Fruit fly (Drosophila melanogaster): Measurements from ENCODE around the gene Or2a.

DNA sequence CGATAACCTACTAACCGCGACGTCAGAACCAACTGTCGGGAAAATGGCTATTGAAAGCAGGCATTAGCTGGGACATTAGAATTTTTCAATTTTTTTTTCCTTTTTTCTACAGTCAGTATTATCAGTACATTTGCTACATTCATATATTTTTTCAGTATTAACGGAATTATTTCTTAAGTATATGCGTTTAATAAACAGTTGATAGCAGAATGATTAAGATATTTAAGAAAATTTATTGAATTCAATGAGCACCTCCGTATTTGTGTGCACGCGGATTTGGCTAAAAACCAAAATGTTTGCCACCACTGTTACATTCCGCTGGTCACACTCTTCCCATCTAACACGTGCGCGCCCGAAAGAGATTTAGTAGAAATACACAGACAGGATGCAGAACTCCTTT lies 16.5 kb downstream of the Or2a start, which contains the start of the genes temp and CG3071:
- TF ChIP-seq Pif1A (GFP tag; optimal IDR thresholded peaks at IDR 0.05) (peak; percentile 26), CG10348 (GFP tag; IDR thresholded peaks at IDR 0.05) (no peak), CG32121 (GFP tag; IDR thresholded peaks at IDR 0.05) (no peak), CG15710 (tag; optimal IDR thresholded peaks at IDR 0.05) (peak; percentile 56), CG12605 (GFP tag; IDR thresholded peaks at IDR 0.05) (no peak), Snoo (tag; optimal IDR thresholded peaks at IDR 0.05) (peak; percentile 21), rn (GFP tag; IDR thresholded peaks at IDR 0.05) (no peak), CG13204 (GFP tag; optimal IDR thresholded peaks at IDR 0.05) (no peak), CG9948 (tag; optimal IDR thresholded peaks at IDR 0.05) (peak; percentile 28), EcR (GFP tag; optimal IDR thresholded peaks at IDR 0.05) (no peak), CG17806 (tag; optimal IDR thresholded peaks at IDR 0.05) (peak; percentile 12), CG8301 (tag; optimal IDR thresholded peaks at IDR 0.05) (peak; percentile 10)
